Fruit fly (Drosophila melanogaster): Measurements from ENCODE around the gene CG1316.

DNA sequence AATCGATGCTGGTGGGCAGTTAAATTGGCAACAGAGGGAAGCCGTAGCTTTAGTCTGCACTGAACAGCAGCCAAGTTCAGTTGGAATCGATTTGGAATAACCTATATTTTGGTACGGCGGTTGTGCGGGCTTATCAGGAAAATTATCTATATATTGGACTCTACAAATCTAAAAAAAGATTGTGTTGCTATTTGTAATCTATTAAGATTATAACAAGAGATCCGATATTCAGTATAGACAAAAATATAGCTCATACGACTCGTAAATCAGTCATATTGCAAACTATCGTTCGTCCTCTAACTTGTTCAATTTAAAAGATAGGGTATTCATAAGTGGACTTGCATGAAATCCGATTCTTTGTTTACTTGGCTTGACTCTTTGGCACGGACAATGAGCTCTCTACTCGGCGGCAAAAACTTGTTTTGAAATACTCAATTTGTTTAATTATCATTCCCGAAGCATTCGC lies 5.0 kb downstream of the CG1316 start, which contains the start of gene Hexo1:
- no peak for TF ChIP-seq CG8478 (optimal IDR thresholded peaks at IDR 0.05)
- no peak for TF ChIP-seq CTCF (optimal IDR thresholded peaks at IDR 0.05)

Measured in S2 (cell line).